Fruit fly (Drosophila melanogaster): ENCODE measurements around the gene CG5282.

DNA sequence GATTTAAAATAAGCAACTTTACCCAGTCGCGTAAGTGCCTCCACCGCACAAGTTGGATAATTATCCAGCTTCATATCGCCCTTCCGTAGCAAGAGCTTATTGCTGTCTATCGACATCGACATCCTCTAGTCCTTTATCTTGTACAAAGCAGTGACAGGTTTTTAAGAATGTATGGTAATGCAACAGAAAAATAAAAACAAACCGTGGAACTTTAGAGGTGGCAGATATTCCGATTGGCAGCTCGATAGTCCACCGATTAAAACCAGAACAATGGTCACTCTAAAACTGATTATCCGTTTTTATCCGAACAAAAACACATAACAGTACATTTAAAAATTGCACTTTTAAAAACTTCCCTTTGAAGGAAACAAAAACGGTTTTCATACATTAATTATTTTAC lies 1.6 kb upstream of the CG5282 start, which contains the start of gene CG5274:
- TF ChIP-seq h (optimal IDR thresholded peaks at IDR 0.05) (no peak), ttk (optimal IDR thresholded peaks at IDR 0.05) (no peak), psq (optimal IDR thresholded peaks at IDR 0.05) (no peak), Myc (optimal IDR thresholded peaks at IDR 0.05) (no peak)

All from Kc167 (cell line).